Worm (Caenorhabditis elegans) whole organism, early embryonic: ENCODE measurements around the gene T13C2.2.

Experiments used
- B0310.2 ChIP-seq: sonication (generic microtip); optimal IDR thresholded peaks from 2 replicates; lab custom pipeline; 2016; ENCODE audit warnings: mild to moderate bottlenecking, missing genetic modification characterization, missing compliant biosample characterization
- F13C5.2 ChIP-seq: sonication (generic microtip); optimal IDR thresholded peaks from 2 replicates; lab custom pipeline; 2017; ENCODE audit warnings: mild to moderate bottlenecking, missing genetic modification characterization, inconsistent platforms, missing compliant biosample characterization
- aly-1 ChIP-seq: sonication (generic microtip); optimal IDR thresholded peaks from 2 replicates; lab custom pipeline; 2016; ENCODE audit warnings: missing genetic modification characterization, missing compliant biosample characterization
- ama-1 ChIP-seq: fragments of 150-350 bp; optimal IDR thresholded peaks from 2 replicates; lab custom pipeline; 2014
- ceh-13 ChIP-seq: fragments of 200-800 bp; sonication (Bioruptor generic); optimal IDR thresholded peaks from 2 replicates; lab custom pipeline; 2018; ENCODE audit warnings: mild to moderate bottlenecking, missing genetic modification characterization, missing compliant biosample characterization
- ceh-36 ChIP-seq: sonication (generic microtip); optimal IDR thresholded peaks from 2 replicates; lab custom pipeline; 2016; ENCODE audit warnings: missing genetic modification characterization, inconsistent platforms, missing compliant biosample characterization
- ets-7 ChIP-seq: sonication (generic microtip); optimal IDR thresholded peaks from 2 replicates; lab custom pipeline; 2016; ENCODE audit warnings: missing genotype, missing genetic modification characterization, missing compliant biosample characterization
- flt-1 ChIP-seq: fragments of 200-800 bp; sonication (Bioruptor generic); IDR thresholded peaks from 2 replicates; pipeline ENCODE4 v1.3.6; 2022; ENCODE audit warnings: missing genetic modification characterization, missing compliant biosample characterization
- hmbx-1 ChIP-seq: sonication (generic microtip); optimal IDR thresholded peaks from 2 replicates; lab custom pipeline; 2016; ENCODE audit warnings: mild to moderate bottlenecking, missing genetic modification characterization, missing compliant biosample characterization
- hmg-4 ChIP-seq: fragments of 200-800 bp; sonication (Bioruptor generic); optimal IDR thresholded peaks from 2 replicates; lab custom pipeline; 2018; ENCODE audit warnings: mild to moderate bottlenecking, missing genetic modification characterization, missing compliant biosample characterization
- hnd-1 ChIP-seq: sonication (generic microtip); optimal IDR thresholded peaks from 2 replicates; lab custom pipeline; 2016; ENCODE audit warnings: missing genetic modification characterization, missing compliant biosample characterization
- pes-1 ChIP-seq: fragments of 200-800 bp; sonication (Bioruptor generic); IDR thresholded peaks from 2 replicates; pipeline ENCODE4 v1.3.6; 2022; ENCODE audit warnings: missing genetic modification reagents, missing genetic modification characterization, missing compliant biosample characterization
- scrt-1 ChIP-seq: fragments of 200-800 bp; sonication (Bioruptor generic); IDR thresholded peaks from 2 replicates; pipeline ENCODE4 v1.3.6; 2022; ENCODE audit warnings: missing genetic modification characterization, missing compliant biosample characterization
- sea-1 ChIP-seq: fragments of 200-800 bp; sonication (Bioruptor generic); conservative IDR thresholded peaks from 2 replicates; pipeline ENCODE4 v1.3.6; 2022; ENCODE audit warnings: missing genetic modification characterization, missing compliant biosample characterization
- tbx-11 ChIP-seq: fragments of 200-800 bp; sonication (Bioruptor generic); IDR thresholded peaks from 2 replicates; pipeline ENCODE4 v1.3.6; 2022; ENCODE audit warnings: missing genetic modification characterization, missing compliant biosample characterization
- tbx-37 ChIP-seq: fragments of 200-800 bp; sonication (Bioruptor generic); conservative IDR thresholded peaks from 2 replicates; pipeline ENCODE4 v1.3.6; 2022; ENCODE audit warnings: missing genetic modification reagents, missing genetic modification characterization, missing compliant biosample characterization
- tra-4 ChIP-seq: sonication (generic microtip); optimal IDR thresholded peaks from 2 replicates; lab custom pipeline; 2017; ENCODE audit warnings: missing genetic modification characterization, missing compliant biosample characterization

The T13C2.2 gene

ce11 chrII:6840663-6841062 lies 48.7 kb downstream of the T13C2.2 start:
- TF ChIP-seq hnd-1 (tag; lab: Kevin White, UChicago) (no peak), ets-7 (tag; lab: Kevin White, UChicago) (no peak), tbx-37 (GFP tag; lab: Robert Waterston, UW) (no peak), pes-1 (no peak), ceh-13 (GFP tag; lab: Kevin White, UChicago) (no peak), scrt-1 (GFP tag; lab: Robert Waterston, UW) (no peak), tbx-11 (GFP tag; lab: Robert Waterston, UW) (no peak), tra-4 (tag; lab: Kevin White, UChicago) (no peak), hmbx-1 (tag; lab: Kevin White, UChicago) (no peak), B0310.2 (tag; lab: Kevin White, UChicago) (no peak), F13C5.2 (tag; lab: Kevin White, UChicago) (no peak), ceh-36 (tag; lab: Kevin White, UChicago) (no peak)

ce11 chrII:6841102-6841501 lies 49.1 kb downstream of the T13C2.2 start:
- no peak for TF ChIP-seq flt-1 (GFP tag; lab: Robert Waterston, UW)
- TF ChIP-seq pes-1, result no peak
- no peak for TF ChIP-seq B0310.2 (tag; lab: Kevin White, UChicago)
- no peak for TF ChIP-seq tbx-37 (GFP tag; lab: Robert Waterston, UW)
- no peak for TF ChIP-seq tbx-11 (GFP tag; lab: Robert Waterston, UW)
- TF ChIP-seq hnd-1 (tag; lab: Kevin White, UChicago), result no peak
- no peak for TF ChIP-seq ets-7 (tag; lab: Kevin White, UChicago)
- TF ChIP-seq sea-1 (GFP tag; lab: Robert Waterston, UW), result no peak
- no peak for TF ChIP-seq ceh-36 (tag; lab: Kevin White, UChicago)
- no peak for TF ChIP-seq F13C5.2 (tag; lab: Kevin White, UChicago)
- TF ChIP-seq aly-1, result no peak
- TF ChIP-seq scrt-1 (GFP tag; lab: Robert Waterston, UW), result no peak
- TF ChIP-seq ama-1 (lab: Kevin White, UChicago), result no peak
- TF ChIP-seq tra-4 (tag; lab: Kevin White, UChicago), result no peak
- no peak for TF ChIP-seq ceh-13 (GFP tag; lab: Kevin White, UChicago)
- no peak for TF ChIP-seq hmg-4 (GFP tag; lab: Kevin White, UChicago)

- TF ChIP-seq ceh-36 (tag; lab: Kevin White, UChicago), result peak; percentile 6
- TF ChIP-seq hmbx-1 (tag; lab: Kevin White, UChicago), result no peak
These were observed 50.0 kb downstream of the T13C2.2 start for ce11 chrII:6842009-6842408.

ce11 chrII:6842651-6843118 lies 50.7 kb downstream of the T13C2.2 start:
- TF ChIP-seq hmg-4 (GFP tag; lab: Kevin White, UChicago) (peak; percentile 14), ama-1 (lab: Kevin White, UChicago) (no peak)

- TF ChIP-seq hmbx-1 (tag; lab: Kevin White, UChicago) (no peak), ama-1 (lab: Kevin White, UChicago) (peak; percentile 30), tra-4 (tag; lab: Kevin White, UChicago) (no peak)
These were observed 51.2 kb downstream of the T13C2.2 start for ce11 chrII:6843211-6843610.

ce11 chrII:6843680-6844079 lies 51.7 kb downstream of the T13C2.2 start:
- TF ChIP-seq hnd-1 (tag; lab: Kevin White, UChicago) (no peak), B0310.2 (tag; lab: Kevin White, UChicago) (peak; percentile 17), pes-1 (peak; percentile 56; the same call in 1 of the 2 replicates), ets-7 (tag; lab: Kevin White, UChicago) (no peak)

- TF ChIP-seq ceh-36 (tag; lab: Kevin White, UChicago), result peak; percentile 89
- TF ChIP-seq hmbx-1 (tag; lab: Kevin White, UChicago), result no peak
- no peak for TF ChIP-seq ceh-13 (GFP tag; lab: Kevin White, UChicago)
- peak; percentile 71 for TF ChIP-seq ets-7 (tag; lab: Kevin White, UChicago)
- no peak for TF ChIP-seq ama-1 (lab: Kevin White, UChicago)
- no peak for TF ChIP-seq tbx-37 (GFP tag; lab: Robert Waterston, UW)
- TF ChIP-seq tbx-11 (GFP tag; lab: Robert Waterston, UW), result no peak
- no peak for TF ChIP-seq hmg-4 (GFP tag; lab: Kevin White, UChicago)
- TF ChIP-seq aly-1, result no peak
- no peak for TF ChIP-seq F13C5.2 (tag; lab: Kevin White, UChicago)
- TF ChIP-seq flt-1 (GFP tag; lab: Robert Waterston, UW), result no peak
- no peak for TF ChIP-seq tra-4 (tag; lab: Kevin White, UChicago)
- TF ChIP-seq B0310.2 (tag; lab: Kevin White, UChicago), result no peak
- no peak for TF ChIP-seq pes-1
- TF ChIP-seq scrt-1 (GFP tag; lab: Robert Waterston, UW), result no peak
- TF ChIP-seq sea-1 (GFP tag; lab: Robert Waterston, UW), result no peak
These were observed 52.4 kb downstream of the T13C2.2 start for ce11 chrII:6844227-6845005.

- TF ChIP-seq ceh-13 (GFP tag; lab: Kevin White, UChicago), result no peak
- 0 out of 2 replicates have a peak, but pooled peaks have one; percentile 8 for TF ChIP-seq scrt-1 (GFP tag; lab: Robert Waterston, UW)
These were observed 53.0 kb downstream of the T13C2.2 start for ce11 chrII:6845006-6845459.
